Fruit fly (Drosophila melanogaster): Measurements from ENCODE around the gene Ir94h.

DNA sequence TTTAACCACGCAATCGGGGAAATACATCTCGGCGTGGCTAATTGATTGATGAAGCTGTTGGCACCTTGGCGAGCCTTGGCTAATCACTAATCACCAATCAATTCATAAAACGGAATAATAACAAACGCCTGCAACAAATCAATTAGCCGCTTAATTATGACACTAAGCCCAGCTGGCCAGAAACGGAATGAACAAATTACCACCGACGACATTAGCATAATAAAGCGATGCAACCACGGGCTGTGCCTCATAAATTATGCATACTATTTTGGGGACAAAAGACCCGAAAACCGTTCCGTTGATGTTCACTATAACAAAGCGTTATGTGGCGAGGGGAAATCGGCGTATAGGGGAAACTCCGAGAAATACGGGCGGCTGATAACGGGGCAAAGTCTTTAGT is 26.6 kb upstream of the Ir94h start:
- TF ChIP-seq CG7045 (GFP tag; optimal IDR thresholded peaks at IDR 0.05) = no peak
- TF ChIP-seq kay (GFP tag; ENCODE audit: borderline replicate concordance) = no peak
- no peak for TF ChIP-seq CG1620 (GFP tag; optimal IDR thresholded peaks at IDR 0.05)
- TF ChIP-seq Clk (GFP tag; optimal IDR thresholded peaks at IDR 0.05) = no peak
